Worm (Caenorhabditis elegans) whole organism, mixed stage, embryonic: ENCODE data around the gene fbxa-163.
"Not testable (repeated sequence)": the region's sequence is repeated elsewhere in the genome, so short reads cannot be mapped to it uniquely, and the experiment has no call there.

Experiments
- elt-1 ChIP-seq: sonication (generic microtip); optimal IDR thresholded peaks from 2 replicates; lab custom pipeline; 2017; ENCODE audit warnings: missing genetic modification characterization, mild to moderate bottlenecking, missing compliant biosample characterization, antibody characterized with exemption, moderate library complexity, borderline replicate concordance; ENCODE audit not compliant: insufficient read depth
- nhr-28 ChIP-seq: fragments of 150-350 bp; optimal IDR thresholded peaks from 2 replicates; lab custom pipeline; 2014; ENCODE audit warnings: missing biosample characterization, missing genetic modification characterization
- unc-39 ChIP-seq: fragments of 150-350 bp; optimal IDR thresholded peaks from 2 replicates; lab custom pipeline; 2014; ENCODE audit warnings: missing biosample characterization, missing genetic modification characterization

ce11 chrII:1636392-1636791 is 25.9 kb upstream of the fbxa-163 start, which contains the start of gene srg-20:
- not testable (repeated sequence) for TF ChIP-seq elt-1, unc-39, nhr-28 (tag; lab: Kevin White, UChicago)
